Fruit fly (Drosophila melanogaster) whole organism, embryonic: ENCODE results near the gene vir-1.

Source experiments
- CG10147 ChIP-seq: fragments of 200-800 bp; sonication (Bioruptor generic); optimal IDR thresholded peaks from 2 replicates; lab custom pipeline; 2019; ENCODE audit warnings: missing biosample characterization, mild to moderate bottlenecking, missing genetic modification characterization, moderate library complexity
- CG10267 ChIP-seq: fragments of 200-800 bp; sonication (Bioruptor generic); optimal IDR thresholded peaks from 2 replicates; lab custom pipeline; 2018; ENCODE audit warnings: missing biosample characterization, mild to moderate bottlenecking, missing genetic modification characterization, moderate library complexity
- CG11560 ChIP-seq: fragments of 200-800 bp; sonication (Bioruptor generic); IDR thresholded peaks from 3 replicates; pipeline ENCODE4 v1.3.6; 2022; ENCODE audit warnings: missing biosample characterization, missing genetic modification characterization
- CG13775 ChIP-seq: fragments of 200-800 bp; sonication (Bioruptor generic); optimal IDR thresholded peaks from 3 replicates; lab custom pipeline; 2017; ENCODE audit warnings: missing biosample characterization, mild to moderate bottlenecking, missing genetic modification characterization
- CG13894 ChIP-seq: fragments of 200-800 bp; sonication (Bioruptor generic); optimal IDR thresholded peaks from 3 replicates; lab custom pipeline; 2018; ENCODE audit warnings: missing biosample characterization, mild to moderate bottlenecking, missing genetic modification characterization, moderate library complexity
- CG15514 ChIP-seq: fragments of 200-800 bp; sonication (Bioruptor generic); optimal IDR thresholded peaks from 3 replicates; lab custom pipeline; 2017; ENCODE audit warnings: missing biosample characterization, missing genetic modification characterization, mild to moderate bottlenecking, moderate library complexity, missing genetic modification reagents
- CG18764 ChIP-seq: fragments of 200-800 bp; sonication (Bioruptor generic); optimal IDR thresholded peaks from 3 replicates; lab custom pipeline; 2016; ENCODE audit warnings: missing biosample characterization, missing genetic modification characterization
- CG2116 ChIP-seq: fragments of 200-800 bp; sonication (Bioruptor generic); optimal IDR thresholded peaks from 3 replicates; lab custom pipeline; 2018; ENCODE audit warnings: missing biosample characterization, mild to moderate bottlenecking, missing genetic modification characterization
- CG31388 ChIP-seq: fragments of 200-800 bp; sonication (Bioruptor generic); optimal IDR thresholded peaks from 2 replicates; lab custom pipeline; 2016; ENCODE audit warnings: missing biosample characterization, missing genetic modification characterization
- CG33557 ChIP-seq: fragments of 200-800 bp; sonication (Bioruptor generic); optimal IDR thresholded peaks from 2 replicates; lab custom pipeline; 2019; ENCODE audit warnings: missing biosample characterization, mild to moderate bottlenecking, missing genetic modification characterization, moderate library complexity
- CG4820 ChIP-seq: fragments of 200-800 bp; sonication (Bioruptor generic); optimal IDR thresholded peaks from 3 replicates; lab custom pipeline; 2016; ENCODE audit warnings: missing biosample characterization, missing genetic modification characterization
- CG6272 ChIP-seq: fragments of 200-800 bp; sonication (Bioruptor generic); IDR thresholded peaks from 2 replicates; pipeline ENCODE4 v1.3.6; 2022; ENCODE audit warnings: missing biosample characterization, missing genetic modification characterization
- CG6683 ChIP-seq: fragments of 200-800 bp; sonication (Bioruptor generic); optimal IDR thresholded peaks from 2 replicates; lab custom pipeline; 2017; ENCODE audit warnings: missing biosample characterization, mild to moderate bottlenecking, missing genetic modification characterization, missing genetic modification reagents
- CG6813 ChIP-seq: fragments of 200-800 bp; sonication (Bioruptor generic); optimal IDR thresholded peaks from 2 replicates; lab custom pipeline; 2017; ENCODE audit warnings: missing biosample characterization, missing genetic modification characterization, mild to moderate bottlenecking, moderate library complexity, missing genetic modification reagents
- CG7786 ChIP-seq: fragments of 200-800 bp; sonication (Bioruptor generic); optimal IDR thresholded peaks from 2 replicates; lab custom pipeline; 2016; ENCODE audit warnings: missing biosample characterization, missing genetic modification characterization
- CG7987 ChIP-seq: fragments of 200-800 bp; sonication (Bioruptor generic); optimal IDR thresholded peaks from 2 replicates; lab custom pipeline; 2018; ENCODE audit warnings: missing biosample characterization, mild to moderate bottlenecking, missing genetic modification characterization, moderate library complexity
- CG8359 ChIP-seq: fragments of 200-800 bp; sonication (Bioruptor generic); optimal IDR thresholded peaks from 2 replicates; lab custom pipeline; 2017; ENCODE audit warnings: missing biosample characterization, mild to moderate bottlenecking, missing genetic modification characterization, borderline replicate concordance
- CG8765 ChIP-seq: fragments of 200-800 bp; sonication (Bioruptor generic); IDR thresholded peaks from 2 replicates; pipeline ENCODE4 v1.3.6; 2022; ENCODE audit warnings: missing biosample characterization, missing genetic modification characterization
- Camta ChIP-seq: fragments of 200-800 bp; sonication (Bioruptor generic); optimal IDR thresholded peaks from 2 replicates; lab custom pipeline; 2016; ENCODE audit warnings: missing biosample characterization, missing genetic modification characterization
- Chrac-16 ChIP-seq: fragments of 200-800 bp; sonication (Bioruptor generic); optimal IDR thresholded peaks from 3 replicates; lab custom pipeline; 2016; ENCODE audit warnings: missing biosample characterization, missing genetic modification characterization
- CkIIα-i1 ChIP-seq: fragments of 200-800 bp; sonication (Bioruptor generic); IDR thresholded peaks from 2 replicates; pipeline ENCODE4 v1.3.6; 2022; ENCODE audit warnings: missing biosample characterization, missing genetic modification characterization
- Ets65A ChIP-seq: fragments of 200-800 bp; sonication (Bioruptor generic); peaks from one replicate; lab custom pipeline; 2016; ENCODE audit warnings: missing biosample characterization, missing genetic modification characterization
- Hey ChIP-seq: fragments of 200-800 bp; sonication (Bioruptor generic); optimal IDR thresholded peaks from 3 replicates; lab custom pipeline; 2018; ENCODE audit warnings: missing biosample characterization, mild to moderate bottlenecking, missing genetic modification characterization
- HmgD ChIP-seq: fragments of 200-800 bp; sonication (Bioruptor generic); optimal IDR thresholded peaks from 3 replicates; lab custom pipeline; 2016; ENCODE audit warnings: missing biosample characterization, missing genetic modification characterization
- Hr51 ChIP-seq, 2 experiments: fragments of 200-800 bp; sonication (Bioruptor generic); optimal IDR thresholded peaks; 2 replicates in 1 of 2; 3 replicates in 1 of 2; lab custom pipeline; 2016 to 2018; ENCODE audit warnings: missing biosample characterization in 2 of 2, missing genetic modification characterization in 2 of 2, mild to moderate bottlenecking in 1 of 2, moderate library complexity in 1 of 2
- Hsf ChIP-seq: fragments of 200-800 bp; sonication (Bioruptor generic); optimal IDR thresholded peaks from 3 replicates; lab custom pipeline; 2016; ENCODE audit warnings: missing biosample characterization, missing genetic modification characterization
- Lhr ChIP-seq: fragments of 200-800 bp; sonication (Bioruptor generic); optimal IDR thresholded peaks from 3 replicates; lab custom pipeline; 2017; ENCODE audit warnings: mild to moderate bottlenecking, missing biosample characterization, missing genetic modification reagents, missing genetic modification characterization
- Meics ChIP-seq: fragments of 200-800 bp; sonication (Bioruptor generic); optimal IDR thresholded peaks from 2 replicates; lab custom pipeline; 2017; ENCODE audit warnings: missing biosample characterization, mild to moderate bottlenecking, missing genetic modification characterization
- Poxn ChIP-seq: fragments of 200-800 bp; sonication (Bioruptor generic); IDR thresholded peaks from 2 replicates; pipeline ENCODE4 v1.3.6; 2022; ENCODE audit warnings: missing biosample characterization, missing genetic modification characterization
- Sox102F ChIP-seq: fragments of 200-800 bp; sonication (Bioruptor generic); optimal IDR thresholded peaks from 2 replicates; lab custom pipeline; 2018; ENCODE audit warnings: missing biosample characterization, mild to moderate bottlenecking, missing genetic modification characterization, moderate library complexity
- ab ChIP-seq: fragments of 200-800 bp; sonication (Bioruptor generic); optimal IDR thresholded peaks from 2 replicates; lab custom pipeline; 2016; ENCODE audit warnings: missing biosample characterization, missing genetic modification characterization
- bcd ChIP-seq: fragments of 200-800 bp; sonication (Bioruptor generic); optimal IDR thresholded peaks from 2 replicates; lab custom pipeline; 2017; ENCODE audit warnings: missing biosample characterization, mild to moderate bottlenecking, missing genetic modification characterization
- cato ChIP-seq: fragments of 200-800 bp; sonication (Bioruptor generic); optimal IDR thresholded peaks from 2 replicates; lab custom pipeline; 2016; ENCODE audit warnings: missing biosample characterization, missing genetic modification characterization, borderline replicate concordance
- chif ChIP-seq, 2 experiments: fragments of 200-800 bp; sonication (Bioruptor generic); optimal IDR thresholded peaks; 3 replicates each; lab custom pipeline; 2016; ENCODE audit warnings: missing biosample characterization in 2 of 2, missing genetic modification characterization in 2 of 2
- crc ChIP-seq: fragments of 200-800 bp; sonication (Bioruptor generic); optimal IDR thresholded peaks from 2 replicates; lab custom pipeline; 2016; ENCODE audit warnings: missing biosample characterization, missing genetic modification characterization
- da ChIP-seq: fragments of 200-800 bp; sonication (Bioruptor generic); optimal IDR thresholded peaks from 2 replicates; lab custom pipeline; 2016; ENCODE audit warnings: missing biosample characterization, missing genetic modification characterization
- grn ChIP-seq: fragments of 200-800 bp; sonication (Bioruptor generic); optimal IDR thresholded peaks from 3 replicates; lab custom pipeline; 2017; ENCODE audit warnings: missing biosample characterization, missing genetic modification characterization
- hb ChIP-seq: fragments of 200-800 bp; sonication (Bioruptor generic); IDR thresholded peaks from 3 replicates; pipeline ENCODE4 v1.3.6; 2022; ENCODE audit warnings: missing biosample characterization, missing genetic modification characterization; ENCODE audit not compliant: partially characterized antibody
- ken ChIP-seq: fragments of 200-800 bp; sonication (Bioruptor generic); IDR thresholded peaks from 3 replicates; pipeline ENCODE4 v1.3.6; 2022; ENCODE audit warnings: missing biosample characterization, missing genetic modification characterization
- odd ChIP-seq: fragments of 200-800 bp; sonication (Bioruptor generic); optimal IDR thresholded peaks from 2 replicates; lab custom pipeline; 2017; ENCODE audit warnings: missing biosample characterization, mild to moderate bottlenecking, missing genetic modification characterization
- p53 ChIP-seq: fragments of 200-800 bp; sonication (Bioruptor generic); optimal IDR thresholded peaks from 2 replicates; lab custom pipeline; 2016; ENCODE audit warnings: missing biosample characterization, missing genetic modification characterization
- ranshi ChIP-seq: fragments of 200-800 bp; sonication (Bioruptor generic); IDR thresholded peaks from 2 replicates; pipeline ENCODE4 v1.3.6; 2022; ENCODE audit warnings: missing biosample characterization, missing genetic modification characterization
- repo ChIP-seq: fragments of 200-800 bp; sonication (Bioruptor generic); optimal IDR thresholded peaks from 2 replicates; lab custom pipeline; 2016; ENCODE audit warnings: missing biosample characterization, missing genetic modification characterization
- row ChIP-seq: fragments of 200-800 bp; sonication (Bioruptor generic); IDR thresholded peaks from 3 replicates; pipeline ENCODE4 v1.3.6; 2022; ENCODE audit warnings: missing biosample characterization, missing genetic modification characterization
- so ChIP-seq: fragments of 200-800 bp; sonication (Bioruptor generic); IDR thresholded peaks from 3 replicates; pipeline ENCODE4 v1.3.6; 2022; ENCODE audit warnings: missing biosample characterization, missing genetic modification characterization
- tap ChIP-seq: fragments of 200-800 bp; optimal IDR thresholded peaks from 3 replicates; lab custom pipeline; 2019; ENCODE audit warnings: missing biosample characterization, mild to moderate bottlenecking, missing genetic modification characterization, moderate library complexity
- tll ChIP-seq, 2 experiments: fragments of 200-800 bp in 1 of 2; fragments of >200 bp in 1 of 2; sonication (Bioruptor generic) in 1 of 2; optimal IDR thresholded peaks; 2 replicates each; lab custom pipeline; 2017 to 2019; ENCODE audit warnings: missing biosample characterization in 2 of 2, missing genetic modification characterization in 2 of 2, mild to moderate bottlenecking in 1 of 2, moderate library complexity in 1 of 2
- tup ChIP-seq: fragments of 200-800 bp; sonication (Bioruptor generic); optimal IDR thresholded peaks from 2 replicates; lab custom pipeline; 2016; ENCODE audit warnings: missing biosample characterization, mild to moderate bottlenecking, missing genetic modification characterization, moderate library complexity
- vnd ChIP-seq: fragments of 200-800 bp; sonication (Bioruptor generic); IDR thresholded peaks from 3 replicates; pipeline ENCODE4 v1.3.6; 2022; ENCODE audit warnings: missing biosample characterization, missing genetic modification characterization; ENCODE audit not compliant: partially characterized antibody
- vvl ChIP-seq: fragments of 200-800 bp; sonication (Bioruptor generic); IDR thresholded peaks from 2 replicates; pipeline ENCODE4 v1.3.6; 2022; ENCODE audit warnings: missing biosample characterization, missing genetic modification characterization
- zfh2 ChIP-seq: fragments of 200-800 bp; sonication (Bioruptor generic); optimal IDR thresholded peaks from 2 replicates; lab custom pipeline; 2016; ENCODE audit warnings: missing biosample characterization, missing genetic modification characterization

Gene vir-1

DNA sequence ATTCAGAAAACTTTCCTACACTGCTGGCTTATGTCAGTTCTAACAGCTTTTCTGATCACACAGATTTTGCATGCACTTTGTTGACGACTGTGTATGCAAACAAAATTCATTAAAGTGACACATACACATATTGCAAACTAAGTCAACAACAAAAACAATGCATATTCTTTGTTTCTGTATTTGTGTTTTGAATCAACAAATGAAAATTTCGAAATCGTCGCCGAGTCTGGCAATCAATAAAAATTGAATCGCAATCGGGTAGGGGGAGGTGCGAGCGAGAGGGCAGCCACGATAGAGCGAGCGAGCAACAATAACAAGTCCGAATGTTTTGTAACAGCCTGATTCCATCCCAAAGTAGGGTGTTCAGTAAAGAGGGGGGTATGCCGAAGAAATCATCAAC, 39.8 kb upstream of the vir-1 start (continued):
- no peak for TF ChIP-seq da (GFP tag; lab: Kevin White, UChicago)
- TF ChIP-seq Meics: peak; percentile 20
- TF ChIP-seq CG4820 (GFP tag; lab: Kevin White, UChicago): no peak
- TF ChIP-seq tup: no peak
- no peak for TF ChIP-seq row (GFP tag; lab: Robert Waterston, UW)
- no peak for TF ChIP-seq p53 (GFP tag; lab: Kevin White, UChicago)
- TF ChIP-seq repo (GFP tag; lab: Kevin White, UChicago): no peak
- TF ChIP-seq CG33557 (GFP tag; lab: Kevin White, UChicago): no peak
- peak; percentile 33 for TF ChIP-seq CG6813 (GFP tag; lab: Kevin White, UChicago)
- TF ChIP-seq vvl (GFP tag; lab: Robert Waterston, UW): peak; percentile 57
- peak in 1 of 2 experiments; percentile 38 for TF ChIP-seq Hr51 (GFP tag; optimal IDR thresholded peaks at IDR 0.05; lab: Kevin White, UChicago)
- peak; percentile 34 for TF ChIP-seq odd (GFP tag; lab: Kevin White, UChicago)
- peak; percentile 27 for TF ChIP-seq Sox102F
- TF ChIP-seq grn: no peak
- no peak for TF ChIP-seq vnd
- no peak for TF ChIP-seq CG6272 (GFP tag; lab: Robert Waterston, UW)
- TF ChIP-seq ken: no peak
- TF ChIP-seq zfh2: no peak
- peak; percentile 3 for TF ChIP-seq CG6683
- no peak for TF ChIP-seq CG18764
- TF ChIP-seq Poxn (GFP tag; lab: Robert Waterston, UW): no peak
- TF ChIP-seq CG2116 (GFP tag; lab: Kevin White, UChicago): no peak
- no peak for TF ChIP-seq cato (GFP tag; lab: Kevin White, UChicago)
- TF ChIP-seq tll (GFP tag; optimal IDR thresholded peaks at IDR 0.05; lab: Kevin White, UChicago): no peak
- TF ChIP-seq ranshi (GFP tag; lab: Robert Waterston, UW): no peak
- TF ChIP-seq Hey (tag; lab: Kevin White, UChicago): peak; percentile 1
- no peak for TF ChIP-seq Ets65A
- no peak for TF ChIP-seq CG10267 (tag; lab: Kevin White, UChicago)
- no peak for TF ChIP-seq HmgD
- no peak for TF ChIP-seq CG8765 (GFP tag; lab: Robert Waterston, UW)
- TF ChIP-seq CG13775 (GFP tag; lab: Kevin White, UChicago): no peak
- TF ChIP-seq Hsf: no peak
- TF ChIP-seq CG7987 (GFP tag; lab: Kevin White, UChicago): peak; percentile 66
- TF ChIP-seq CG7786: no peak
- TF ChIP-seq CG10147 (GFP tag; lab: Kevin White, UChicago): no peak
- no peak for TF ChIP-seq CG31388 (GFP tag; lab: Kevin White, UChicago)
- no peak for TF ChIP-seq CG13894 (tag; lab: Kevin White, UChicago)
- no peak for TF ChIP-seq ab (GFP tag; lab: Kevin White, UChicago)
- TF ChIP-seq chif (GFP tag; optimal IDR thresholded peaks at IDR 0.05; lab: Kevin White, UChicago): no peak
- peak; percentile 44 for TF ChIP-seq CG15514
- no peak for TF ChIP-seq Chrac-16 (GFP tag; lab: Kevin White, UChicago)
- TF ChIP-seq bcd (GFP tag; lab: Kevin White, UChicago): no peak
- no peak for TF ChIP-seq Camta
- no peak for TF ChIP-seq so (GFP tag; lab: Robert Waterston, UW)
- TF ChIP-seq hb (GFP tag; lab: Robert Waterston, UW): no peak
- peak; percentile 22 for TF ChIP-seq tap
- no peak for TF ChIP-seq Lhr
- TF ChIP-seq CG11560 (tag; lab: Robert Waterston, UW): no peak
- no peak for TF ChIP-seq crc (GFP tag; lab: Kevin White, UChicago)
- TF ChIP-seq CkIIα-i1: no peak
- TF ChIP-seq CG8359 (GFP tag; lab: Kevin White, UChicago): peak; percentile 39
